Worm (Caenorhabditis elegans): ENCODE measurements around the gene crn-3.

Gene crn-3

ce11 chrII:10556550-10557205 lies 31.2 kb upstream of the crn-3 start (continued):
- TF ChIP-seq ceh-28 (tag; optimal IDR thresholded peaks at IDR 0.05) (no peak), F49E8.2 (tag; optimal IDR thresholded peaks at IDR 0.05; ENCODE audit: borderline replicate concordance) (no peak), nhr-41 (GFP tag; IDR thresholded peaks at IDR 0.05) (0 out of 2 replicates have a peak, but pooled peaks have one; percentile 24), lin-29 (GFP tag; IDR thresholded peaks at IDR 0.05) (no peak), snpc-4 (tag; optimal IDR thresholded peaks at IDR 0.05) (no peak), ztf-11 (tag; optimal IDR thresholded peaks at IDR 0.05) (no peak), ZK546.5 (tag; optimal IDR thresholded peaks at IDR 0.05) (no peak), zag-1 (tag; optimal IDR thresholded peaks at IDR 0.05) (no peak), daf-12 (tag; optimal IDR thresholded peaks at IDR 0.05) (no peak), dpl-1 (GFP tag; optimal IDR thresholded peaks at IDR 0.05) (no peak), nhr-76 (tag; optimal IDR thresholded peaks at IDR 0.05) (no peak), tag-97 (GFP tag; IDR thresholded peaks at IDR 0.05) (no peak), egl-43 (GFP tag; IDR thresholded peaks at IDR 0.05) (peak; percentile 54; the same call in 1 of the 2 replicates), F26F4.8 (GFP tag; conservative IDR thresholded peaks at IDR 0.05) (no peak), hmg-1.1 (GFP tag; IDR thresholded peaks at IDR 0.05) (no peak), F37D6.2 (tag; optimal IDR thresholded peaks at IDR 0.05) (no peak), nhr-111 (GFP tag; optimal IDR thresholded peaks at IDR 0.05) (no peak), ceh-20 (GFP tag; IDR thresholded peaks at IDR 0.05) (no peak), nhr-77 (tag; optimal IDR thresholded peaks at IDR 0.05) (no peak), daf-8 (GFP tag; IDR thresholded peaks at IDR 0.05) (no peak), spr-3 (GFP tag; optimal IDR thresholded peaks at IDR 0.05) (no peak), skn-1 (tag; optimal IDR thresholded peaks at IDR 0.05) (no peak), duxl-1 (tag; optimal IDR thresholded peaks at IDR 0.05; ENCODE audit: poor library complexity) (no peak), daf-16 (GFP tag; optimal IDR thresholded peaks at IDR 0.05) (no peak), daf-16 (tag; optimal IDR thresholded peaks at IDR 0.05) (peak; percentile 82), rbr-2 (tag; optimal IDR thresholded peaks at IDR 0.05) (no peak), ama-1 (optimal IDR thresholded peaks at IDR 0.05) (peak; percentile 42), mep-1 (tag; optimal IDR thresholded peaks at IDR 0.05) (peak; percentile 8), sdz-12 (GFP tag; optimal IDR thresholded peaks at IDR 0.05) (peak; percentile 66), dmd-9 (GFP tag; IDR thresholded peaks at IDR 0.05) (no peak), arid-1 (GFP tag; conservative IDR thresholded peaks at IDR 0.05) (no peak), ceh-62 (tag; optimal IDR thresholded peaks at IDR 0.05) (no peak), unc-62 (GFP tag; optimal IDR thresholded peaks at IDR 0.05 in 1 of 2) (peak in 1 of 2 experiments; percentile 91), unc-62 (tag; optimal IDR thresholded peaks at IDR 0.05) (no peak), daf-19 (GFP tag; conservative IDR thresholded peaks at IDR 0.05) (peak; percentile 69; the same call in 1 of the 2 replicates), fos-1 (tag; optimal IDR thresholded peaks at IDR 0.05) (no peak), zfp-3 (GFP tag; conservative IDR thresholded peaks at IDR 0.05) (no peak), Y48G9A.11 (GFP tag; IDR thresholded peaks at IDR 0.05) (no peak), lin-13 (GFP tag; optimal IDR thresholded peaks at IDR 0.05) (no peak), dmd-6 (GFP tag; IDR thresholded peaks at IDR 0.05) (peak; percentile 67; the same call in 1 of the 2 replicates), aha-1 (tag) (peak; percentile 8), jun-1 (tag; optimal IDR thresholded peaks at IDR 0.05) (no peak), lin-39 (tag; optimal IDR thresholded peaks at IDR 0.05) (no peak), tra-1 (GFP tag; IDR thresholded peaks at IDR 0.05) (0 out of 2 replicates have a peak, but pooled peaks have one; percentile 28), gei-8 (GFP tag; optimal IDR thresholded peaks at IDR 0.05) (no peak), dmd-8 (GFP tag; IDR thresholded peaks at IDR 0.05) (no peak), ZK337.2 (GFP tag; IDR thresholded peaks at IDR 0.05) (no peak), nhr-28 (tag; optimal IDR thresholded peaks at IDR 0.05) (peak; percentile 16), Y75B8A.6 (GFP tag; IDR thresholded peaks at IDR 0.05) (no peak), nhr-11 (tag; optimal IDR thresholded peaks at IDR 0.05) (no peak), nhr-10 (tag; optimal IDR thresholded peaks at IDR 0.05) (peak; percentile 31), lsy-2 (tag; optimal IDR thresholded peaks at IDR 0.05) (no peak), lin-1 (GFP tag; IDR thresholded peaks at IDR 0.05) (no peak)

Measured in whole organism, L4 larva.